Worm (Caenorhabditis elegans): Measurements from ENCODE around the gene srw-71.

Gene srw-71

DNA sequence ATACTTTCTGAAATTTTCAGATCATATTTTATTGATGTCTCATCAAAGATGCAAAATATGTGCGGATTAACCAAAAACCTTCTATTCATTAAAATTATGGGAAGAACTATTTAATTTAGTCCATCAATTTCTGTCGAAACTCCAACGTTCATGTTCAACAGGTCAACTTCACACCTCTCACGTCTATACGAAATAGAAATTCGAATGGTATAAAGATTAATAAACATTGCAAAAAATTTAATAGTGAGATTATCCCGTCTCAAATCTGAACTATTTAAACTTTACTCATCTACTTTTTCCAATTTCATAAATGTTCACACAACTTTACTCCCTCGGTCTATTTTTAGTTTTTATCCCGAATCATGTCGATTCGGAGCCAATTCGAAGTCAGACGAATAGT, 21.3 kb downstream of the srw-71 start, which contains the start of gene R13D7.2:
Gene R13D7.2, plus strand, starts transcription at position 301 of the 400 bp plus-strand sequence.
- TF ChIP-seq drap-1 (GFP tag; optimal IDR thresholded peaks at IDR 0.05) (no peak), elt-1 (tag; optimal IDR thresholded peaks at IDR 0.05; ENCODE audit: borderline replicate concordance, insufficient read depth) (no peak), nhr-12 (tag; optimal IDR thresholded peaks at IDR 0.05) (no peak), ceh-83 (GFP tag; optimal IDR thresholded peaks at IDR 0.05) (no peak), lin-32 (GFP tag; optimal IDR thresholded peaks at IDR 0.05) (no peak), cnd-1 (tag; optimal IDR thresholded peaks at IDR 0.05) (no peak), mep-1 (tag; optimal IDR thresholded peaks at IDR 0.05) (no peak)

DNA sequence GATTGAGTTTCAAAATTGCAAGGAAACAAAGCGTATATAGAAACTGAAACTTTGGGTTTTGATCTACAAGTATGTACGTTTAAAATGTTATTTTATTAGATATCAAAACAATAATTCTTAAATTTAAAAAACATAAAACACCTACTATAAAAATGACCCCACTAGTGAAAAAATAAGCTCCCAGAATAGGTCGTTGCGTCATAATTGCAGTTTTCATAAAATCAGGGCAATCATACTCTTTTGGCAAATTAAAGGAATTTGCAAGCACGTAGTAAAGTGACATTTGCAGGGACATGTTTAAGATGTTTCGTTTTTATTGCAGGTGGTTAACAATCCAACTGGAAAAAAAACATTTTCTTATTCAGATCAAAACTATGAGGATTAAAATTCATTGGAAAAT, 22.4 kb downstream of the srw-71 start, which contains the start of gene srt-6:
Gene srt-6, minus strand, starts transcription at position 295 of the 400 bp plus-strand sequence.
- TF ChIP-seq blmp-1 (tag; optimal IDR thresholded peaks at IDR 0.05) = no peak
- TF ChIP-seq ceh-43 (GFP tag; optimal IDR thresholded peaks at IDR 0.05) = no peak
- TF ChIP-seq zip-8 (tag; optimal IDR thresholded peaks at IDR 0.05) = peak; percentile 91

DNA sequence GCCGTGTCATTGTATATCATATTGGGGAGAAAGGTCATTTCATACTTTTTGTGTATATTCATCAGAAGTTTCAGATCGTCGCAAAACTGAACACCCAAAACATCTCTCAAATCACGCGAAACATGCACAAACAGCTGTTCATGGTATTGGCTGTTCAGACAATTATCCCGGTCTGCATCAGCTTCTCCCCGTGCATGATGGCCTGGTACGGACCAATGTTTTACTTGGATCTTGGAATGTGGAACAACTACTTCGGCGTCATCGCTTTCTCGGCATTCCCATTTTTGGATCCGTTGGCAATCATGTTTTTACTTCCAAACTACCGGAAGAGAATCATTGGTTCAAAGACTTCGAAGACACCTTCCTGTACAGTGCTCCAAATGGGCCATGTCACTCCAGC, 27.4 kb downstream of the srw-71 start:
- TF ChIP-seq drap-1 (GFP tag; optimal IDR thresholded peaks at IDR 0.05) (no peak), lin-32 (GFP tag; optimal IDR thresholded peaks at IDR 0.05) (no peak), blmp-1 (tag; optimal IDR thresholded peaks at IDR 0.05) (no peak), mls-2 (tag; optimal IDR thresholded peaks at IDR 0.05) (no peak), hlh-1 (tag; optimal IDR thresholded peaks at IDR 0.05) (no peak), ztf-11 (tag; optimal IDR thresholded peaks at IDR 0.05) (no peak), unc-62 (GFP tag; optimal IDR thresholded peaks at IDR 0.05) (no peak), cnd-1 (tag; optimal IDR thresholded peaks at IDR 0.05) (no peak), ceh-43 (GFP tag; optimal IDR thresholded peaks at IDR 0.05) (no peak), lsy-2 (tag; optimal IDR thresholded peaks at IDR 0.05) (no peak), mab-5 (tag; optimal IDR thresholded peaks at IDR 0.05) (no peak), unc-39 (tag; optimal IDR thresholded peaks at IDR 0.05) (no peak), nhr-76 (tag; optimal IDR thresholded peaks at IDR 0.05) (no peak), bed-3 (GFP tag; optimal IDR thresholded peaks at IDR 0.05) (no peak), lin-13 (tag; optimal IDR thresholded peaks at IDR 0.05) (no peak), nhr-237 (tag; optimal IDR thresholded peaks at IDR 0.05) (no peak)

DNA sequence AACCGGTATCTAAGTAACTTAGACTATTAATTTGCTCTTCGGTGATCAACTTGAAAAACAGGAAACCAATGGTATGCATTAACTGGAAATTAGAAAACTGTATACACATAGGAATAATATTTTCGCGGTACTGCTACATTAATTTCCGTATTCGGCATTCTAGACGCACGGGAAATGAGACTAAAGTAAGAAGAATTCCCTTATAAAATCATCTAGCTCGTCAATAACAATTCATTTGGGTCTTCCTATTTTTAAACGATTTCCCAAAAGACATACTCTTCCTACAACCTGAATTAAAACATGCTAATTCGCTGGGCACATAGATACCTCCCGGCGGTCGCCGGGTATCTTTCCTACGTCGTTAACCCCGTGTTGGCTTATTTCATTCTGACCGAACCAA, 28.6 kb downstream of the srw-71 start, which contains the start of gene srj-13:
Gene srj-13, plus strand, starts transcription at position 301 of the 400 bp plus-strand sequence.
- TF ChIP-seq nhr-76 (tag; optimal IDR thresholded peaks at IDR 0.05) (no peak), mab-5 (tag; optimal IDR thresholded peaks at IDR 0.05) (no peak), zip-8 (tag; optimal IDR thresholded peaks at IDR 0.05) (no peak), lin-32 (GFP tag; optimal IDR thresholded peaks at IDR 0.05) (no peak), lsy-2 (tag; optimal IDR thresholded peaks at IDR 0.05) (no peak)

DNA sequence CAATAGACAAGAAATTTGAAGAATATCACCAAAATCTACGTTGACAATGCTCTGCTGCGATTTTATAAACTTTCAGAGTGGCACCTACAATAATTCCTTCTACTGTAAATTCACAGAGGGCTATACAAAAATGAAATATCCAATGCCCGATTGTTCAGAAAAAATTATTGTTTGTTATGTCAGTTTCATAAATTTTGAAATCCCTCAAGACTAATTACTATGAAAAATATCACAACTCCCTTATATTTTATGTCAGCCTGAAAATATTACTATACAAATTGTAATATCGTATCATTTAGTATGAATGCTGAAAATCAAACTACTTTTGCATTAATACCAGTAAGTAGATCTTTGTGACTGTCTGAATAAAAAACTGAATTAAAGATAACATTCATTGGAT, 30.3 kb downstream of the srw-71 start, which contains the start of gene srx-60:
Gene srx-60, plus strand, starts transcription at position 301 of the 400 bp plus-strand sequence.
- no peak for TF ChIP-seq mep-1 (tag; optimal IDR thresholded peaks at IDR 0.05)
- TF ChIP-seq mls-2 (tag; optimal IDR thresholded peaks at IDR 0.05) = no peak
- no peak for TF ChIP-seq ceh-39 (tag; optimal IDR thresholded peaks at IDR 0.05)
- no peak for TF ChIP-seq nhr-28 (tag; optimal IDR thresholded peaks at IDR 0.05)

DNA sequence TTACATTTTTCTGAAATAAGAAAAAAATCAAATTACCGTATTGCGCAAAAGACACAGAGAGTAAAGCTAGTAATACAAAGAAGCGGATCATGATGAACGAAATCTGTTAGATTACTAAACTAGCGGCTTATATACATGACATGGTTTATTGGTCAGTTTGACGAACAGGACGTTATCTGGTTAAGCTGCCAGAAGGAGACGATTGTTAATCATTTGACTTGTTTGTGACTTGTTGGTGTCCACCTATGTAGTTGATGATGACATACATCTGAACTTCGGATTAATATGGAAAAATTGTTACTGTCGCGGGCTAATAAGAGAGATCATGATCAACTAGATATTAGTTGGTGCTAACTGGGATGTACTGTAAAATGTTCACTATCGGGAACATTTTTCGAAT, 30.8 kb downstream of the srw-71 start, which contains the start of gene cnc-9:
Gene cnc-9, minus strand, starts transcription at position 101 of the 400 bp plus-strand sequence.
- TF ChIP-seq cnd-1 (tag; optimal IDR thresholded peaks at IDR 0.05) (no peak), ham-2 (GFP tag; optimal IDR thresholded peaks at IDR 0.05) (no peak), ceh-83 (GFP tag; optimal IDR thresholded peaks at IDR 0.05) (no peak), ceh-43 (GFP tag; optimal IDR thresholded peaks at IDR 0.05) (no peak), M03D4.4 (tag; optimal IDR thresholded peaks at IDR 0.05) (no peak)

DNA sequence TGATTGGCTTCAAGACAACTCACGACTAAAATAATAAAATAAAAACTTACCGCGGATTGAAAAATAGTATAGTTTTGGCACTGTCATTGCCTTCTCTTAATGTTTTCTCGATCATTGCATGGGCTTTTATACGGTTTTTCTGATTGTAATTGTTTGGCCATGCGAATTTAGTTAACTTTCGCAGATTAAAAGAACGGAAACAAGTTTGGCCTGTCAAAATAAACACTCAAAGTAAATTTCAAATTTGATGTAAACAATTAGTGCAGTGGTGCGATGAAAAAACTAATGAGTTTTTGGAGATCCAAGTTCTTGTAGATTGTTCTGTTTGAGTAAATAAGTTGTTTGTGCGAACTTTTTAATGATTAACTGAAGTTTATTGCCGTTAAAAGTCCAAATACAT, 31.7 kb downstream of the srw-71 start, which contains the start of gene gst-41:
Gene gst-41, minus strand, starts transcription at position 101 of the 400 bp plus-strand sequence.
- TF ChIP-seq blmp-1 (tag; optimal IDR thresholded peaks at IDR 0.05) = no peak
- no peak for TF ChIP-seq flh-1 (GFP tag; optimal IDR thresholded peaks at IDR 0.05)
- no peak for TF ChIP-seq tbx-8 (GFP tag; optimal IDR thresholded peaks at IDR 0.05)
- no peak for TF ChIP-seq ceh-39 (tag; optimal IDR thresholded peaks at IDR 0.05)
- no peak for TF ChIP-seq lin-32 (GFP tag; optimal IDR thresholded peaks at IDR 0.05)
- no peak for TF ChIP-seq mab-5 (tag; optimal IDR thresholded peaks at IDR 0.05)
- TF ChIP-seq unc-39 (tag; optimal IDR thresholded peaks at IDR 0.05) = no peak
- no peak for TF ChIP-seq nhr-28 (tag; optimal IDR thresholded peaks at IDR 0.05)
- no peak for TF ChIP-seq ces-1 (GFP tag; optimal IDR thresholded peaks at IDR 0.05)
- no peak for TF ChIP-seq hlh-1 (tag; optimal IDR thresholded peaks at IDR 0.05)
- no peak for TF ChIP-seq nhr-237 (tag; optimal IDR thresholded peaks at IDR 0.05)
- TF ChIP-seq elt-1 (tag; optimal IDR thresholded peaks at IDR 0.05; ENCODE audit: borderline replicate concordance, insufficient read depth) = no peak
- no peak for TF ChIP-seq elt-3 (tag; optimal IDR thresholded peaks at IDR 0.05)
- TF ChIP-seq drap-1 (GFP tag; optimal IDR thresholded peaks at IDR 0.05) = no peak
- no peak for TF ChIP-seq nhr-76 (tag; optimal IDR thresholded peaks at IDR 0.05)
- no peak for TF ChIP-seq pha-4 (tag; optimal IDR thresholded peaks at IDR 0.05)
- TF ChIP-seq ztf-11 (tag; optimal IDR thresholded peaks at IDR 0.05) = no peak
- TF ChIP-seq ceh-83 (GFP tag; optimal IDR thresholded peaks at IDR 0.05) = no peak

Data from whole organism, mixed stage, embryonic.